Fruit fly (Drosophila melanogaster) whole organism, adult: ENCODE measurements around the gene CG42656.

Source experiments
- CG1620 ChIP-seq: fragments of 200-800 bp; sonication (Bioruptor generic); optimal IDR thresholded peaks from 2 replicates; lab custom pipeline; 2016; ENCODE audit warnings: missing biosample characterization, missing genetic modification characterization
- CG5204 ChIP-seq: fragments of 200-800 bp; sonication (Bioruptor generic); optimal IDR thresholded peaks from 2 replicates; lab custom pipeline; 2016; ENCODE audit warnings: missing biosample characterization, missing genetic modification characterization
- cnc ChIP-seq, 2 experiments: fragments of >200 bp; optimal IDR thresholded peaks; 2 replicates each; lab custom pipeline; 2017
- kay ChIP-seq: fragments of 200-800 bp; sonication (Bioruptor generic); peaks from one replicate; lab custom pipeline; 2016; ENCODE audit warnings: missing biosample characterization, missing genetic modification characterization, borderline replicate concordance
- pad ChIP-seq: fragments of 200-800 bp; sonication (Bioruptor generic); optimal IDR thresholded peaks from 3 replicates; lab custom pipeline; 2017; ENCODE audit warnings: missing biosample characterization, missing genetic modification characterization, mild to moderate bottlenecking, moderate library complexity, missing genetic modification reagents

DNA sequence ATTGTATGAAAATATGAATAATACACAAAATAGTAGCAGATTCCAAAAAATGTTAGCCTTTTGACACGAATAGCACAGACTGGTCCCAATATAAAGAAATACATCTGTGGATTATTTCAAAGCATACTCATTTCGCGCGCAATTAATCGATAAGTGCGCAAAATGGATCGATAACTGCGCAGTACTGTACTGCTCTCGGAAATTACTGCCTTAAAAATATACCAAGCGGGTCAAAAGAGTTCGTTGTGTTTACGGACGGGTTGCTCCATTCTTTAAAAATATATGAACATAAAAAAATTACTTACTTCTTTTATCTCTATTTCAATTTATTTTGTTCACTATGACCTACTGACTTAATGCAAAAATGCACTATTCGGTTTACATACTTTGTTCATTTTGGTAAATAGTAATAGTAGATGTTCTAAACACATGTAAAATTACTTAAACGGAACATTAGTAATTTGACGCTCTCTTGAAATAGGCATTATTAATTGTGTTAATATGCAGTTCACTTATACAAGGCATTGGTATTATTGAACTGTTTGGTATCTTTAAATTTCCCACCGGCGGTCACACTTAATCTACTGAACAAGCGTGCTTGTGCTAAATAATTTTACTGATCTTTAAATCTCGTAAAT, 37.2 kb upstream of the CG42656 start, which contains the start of the genes Rtnl2 and alphaTub84D:
- TF ChIP-seq CG1620 (GFP tag; lab: Kevin White, UChicago) (no peak), kay (GFP tag; lab: Kevin White, UChicago) (no peak), CG5204 (no peak), pad (GFP tag; lab: Kevin White, UChicago) (no peak), cnc (optimal IDR thresholded peaks at IDR 0.05; lab: Kevin White, UChicago) (no peak)
